Fruit fly (Drosophila melanogaster) whole organism, prepupa: Measurements from ENCODE around the gene CG3301.
A peak's percentile ranks its signal among the peaks of the same experiment; 100 is the strongest.

ENCODE experiments used
- Blimp-1 ChIP-seq: fragments of 200-800 bp; sonication (Bioruptor generic); optimal IDR thresholded peaks from 3 replicates; lab custom pipeline; 2017; ENCODE audit warnings: missing biosample characterization, missing genetic modification characterization, mild to moderate bottlenecking, moderate library complexity, missing genetic modification reagents
- CG10631 ChIP-seq: fragments of 200-800 bp; sonication (Bioruptor generic); optimal IDR thresholded peaks from 2 replicates; lab custom pipeline; 2016; ENCODE audit warnings: missing biosample characterization, missing genetic modification characterization
- CG10669 ChIP-seq: fragments of 200-800 bp; sonication (Bioruptor generic); optimal IDR thresholded peaks from 3 replicates; lab custom pipeline; 2018; ENCODE audit warnings: missing biosample characterization, mild to moderate bottlenecking, missing genetic modification characterization, moderate library complexity
- CG11294 ChIP-seq: fragments of 200-800 bp; sonication (Bioruptor generic); IDR thresholded peaks from 2 replicates; pipeline ENCODE4 v1.3.6; 2022; ENCODE audit warnings: missing biosample characterization, missing genetic modification characterization
- CG15336 ChIP-seq: fragments of 200-800 bp; sonication (Bioruptor generic); IDR thresholded peaks from 2 replicates; pipeline ENCODE4 v1.3.6; 2022; ENCODE audit warnings: missing biosample characterization, missing genetic modification characterization
- CG16779 ChIP-seq: fragments of 200-800 bp; sonication (Bioruptor generic); optimal IDR thresholded peaks from 3 replicates; lab custom pipeline; 2017; ENCODE audit warnings: missing biosample characterization, mild to moderate bottlenecking, missing genetic modification characterization
- CG3032 ChIP-seq: fragments of 200-800 bp; optimal IDR thresholded peaks from 2 replicates; lab custom pipeline; 2019; ENCODE audit warnings: missing biosample characterization, mild to moderate bottlenecking, missing genetic modification characterization, moderate library complexity
- CG32006 ChIP-seq: fragments of 200-800 bp; sonication (Bioruptor generic); optimal IDR thresholded peaks from 3 replicates; lab custom pipeline; 2017; ENCODE audit warnings: missing biosample characterization, mild to moderate bottlenecking, missing genetic modification characterization
- CG34406 ChIP-seq: fragments of 200-800 bp; sonication (Bioruptor generic); optimal IDR thresholded peaks from 3 replicates; lab custom pipeline; 2016; ENCODE audit warnings: missing biosample characterization, missing genetic modification characterization
- CG4318 ChIP-seq: fragments of 200-800 bp; sonication (Bioruptor generic); optimal IDR thresholded peaks from 3 replicates; lab custom pipeline; 2017; ENCODE audit warnings: missing biosample characterization, mild to moderate bottlenecking, missing genetic modification characterization
- CG6163 ChIP-seq: fragments of 200-800 bp; sonication (Bioruptor generic); IDR thresholded peaks from 3 replicates; pipeline ENCODE4 v1.3.6; 2022; ENCODE audit warnings: missing biosample characterization, missing genetic modification characterization
- CG6276 ChIP-seq: fragments of 200-800 bp; sonication (Bioruptor generic); optimal IDR thresholded peaks from 2 replicates; lab custom pipeline; 2017; ENCODE audit warnings: missing biosample characterization, mild to moderate bottlenecking, missing genetic modification characterization
- CG6854 ChIP-seq: fragments of 200-800 bp; sonication (Bioruptor generic); optimal IDR thresholded peaks from 2 replicates; lab custom pipeline; 2017; ENCODE audit warnings: missing biosample characterization, mild to moderate bottlenecking, missing genetic modification characterization
- CG7368 ChIP-seq: fragments of 200-800 bp; sonication (Bioruptor generic); optimal IDR thresholded peaks from 3 replicates; lab custom pipeline; 2016; ENCODE audit warnings: missing biosample characterization, missing genetic modification characterization
- CG8119 ChIP-seq: fragments of 200-800 bp; sonication (Bioruptor generic); IDR thresholded peaks from 3 replicates; pipeline ENCODE4 v1.3.6; 2022; ENCODE audit warnings: missing biosample characterization, missing genetic modification characterization
- CG8319 ChIP-seq: fragments of 200-800 bp; sonication (Bioruptor generic); optimal IDR thresholded peaks from 3 replicates; lab custom pipeline; 2016; ENCODE audit warnings: missing biosample characterization, missing genetic modification characterization
- CG8632 ChIP-seq: fragments of 200-800 bp; sonication (Bioruptor generic); optimal IDR thresholded peaks from 3 replicates; lab custom pipeline; 2016; ENCODE audit warnings: missing biosample characterization, missing genetic modification characterization
- Eip75B ChIP-seq: fragments of 200-800 bp; sonication (Bioruptor generic); optimal IDR thresholded peaks from 3 replicates; lab custom pipeline; 2016; ENCODE audit warnings: missing biosample characterization, missing genetic modification characterization
- Eip78C ChIP-seq: fragments of 200-800 bp; sonication (Bioruptor generic); peaks from one replicate; lab custom pipeline; 2016; ENCODE audit warnings: missing biosample characterization, missing genetic modification characterization
- Eip93F ChIP-seq: fragments of 200-800 bp; sonication (Bioruptor generic); optimal IDR thresholded peaks from 2 replicates; lab custom pipeline; 2016; ENCODE audit warnings: missing biosample characterization, mild to moderate bottlenecking, missing genetic modification characterization
- Ets21C ChIP-seq: fragments of 200-800 bp; sonication (Bioruptor generic); optimal IDR thresholded peaks from 3 replicates; lab custom pipeline; 2016; ENCODE audit warnings: missing biosample characterization, missing genetic modification characterization
- Ets96B ChIP-seq: fragments of 200-800 bp; optimal IDR thresholded peaks from 2 replicates; lab custom pipeline; 2019; ENCODE audit warnings: missing biosample characterization, mild to moderate bottlenecking, missing genetic modification characterization, moderate library complexity
- Gug ChIP-seq: fragments of 200-800 bp; sonication (Bioruptor generic); IDR thresholded peaks from 2 replicates; pipeline ENCODE4 v1.3.6; 2022; ENCODE audit warnings: missing biosample characterization, missing genetic modification characterization
- Hr38 ChIP-seq: sonication (Bioruptor generic); optimal IDR thresholded peaks from 2 replicates; lab custom pipeline; 2016; ENCODE audit warnings: missing biosample characterization, missing genetic modification characterization
- Hr39 ChIP-seq: fragments of 200-800 bp; sonication (Bioruptor generic); optimal IDR thresholded peaks from 2 replicates; lab custom pipeline; 2016; ENCODE audit warnings: missing biosample characterization, missing genetic modification characterization
- Hr4 ChIP-seq: fragments of 200-800 bp; sonication (Bioruptor generic); optimal IDR thresholded peaks from 3 replicates; lab custom pipeline; 2016; ENCODE audit warnings: missing biosample characterization, missing genetic modification characterization
- Lpt ChIP-seq: fragments of 200-800 bp; sonication (Bioruptor generic); optimal IDR thresholded peaks from 3 replicates; lab custom pipeline; 2016; ENCODE audit warnings: missing biosample characterization, missing genetic modification characterization
- Met ChIP-seq: fragments of 200-800 bp; sonication (Bioruptor generic); optimal IDR thresholded peaks from 3 replicates; lab custom pipeline; 2016; ENCODE audit warnings: missing biosample characterization, missing genetic modification characterization
- Smox ChIP-seq: fragments of 200-800 bp; sonication (Bioruptor generic); optimal IDR thresholded peaks from 3 replicates; lab custom pipeline; 2016; ENCODE audit warnings: missing biosample characterization, missing genetic modification characterization
- Sox15 ChIP-seq: fragments of 200-800 bp; sonication (Bioruptor generic); optimal IDR thresholded peaks from 3 replicates; lab custom pipeline; 2016; ENCODE audit warnings: missing biosample characterization, missing genetic modification characterization
- acj6 ChIP-seq: fragments of 200-800 bp; sonication (Bioruptor generic); optimal IDR thresholded peaks from 3 replicates; lab custom pipeline; 2016; ENCODE audit warnings: missing biosample characterization, missing genetic modification characterization
- cyc ChIP-seq: fragments of 200-800 bp; sonication (Bioruptor generic); optimal IDR thresholded peaks from 3 replicates; lab custom pipeline; 2016; ENCODE audit warnings: missing biosample characterization, missing genetic modification characterization
- dac ChIP-seq: fragments of 200-800 bp; sonication (Bioruptor generic); optimal IDR thresholded peaks from 2 replicates; lab custom pipeline; 2017; ENCODE audit warnings: missing biosample characterization, mild to moderate bottlenecking, missing genetic modification characterization
- dsx ChIP-seq: fragments of 200-800 bp; optimal IDR thresholded peaks from 3 replicates; lab custom pipeline; 2019; ENCODE audit warnings: missing biosample characterization, mild to moderate bottlenecking, missing genetic modification characterization, moderate library complexity; ENCODE audit not compliant: poor library complexity, severe bottlenecking
- eg ChIP-seq: fragments of 200-800 bp; sonication (Bioruptor generic); IDR thresholded peaks from 3 replicates; pipeline ENCODE4 v1.3.6; 2022; ENCODE audit warnings: missing biosample characterization, missing genetic modification characterization
- fd85E ChIP-seq: fragments of 200-800 bp; sonication (Bioruptor generic); optimal IDR thresholded peaks from 3 replicates; lab custom pipeline; 2016; ENCODE audit warnings: missing biosample characterization, missing genetic modification characterization
- fkh ChIP-seq: fragments of 200-800 bp; sonication (Bioruptor generic); optimal IDR thresholded peaks from 3 replicates; lab custom pipeline; 2017; ENCODE audit warnings: missing biosample characterization, mild to moderate bottlenecking, missing genetic modification characterization, moderate library complexity
- lz ChIP-seq: fragments of 200-800 bp; sonication (Bioruptor generic); optimal IDR thresholded peaks from 3 replicates; lab custom pipeline; 2016; ENCODE audit warnings: missing biosample characterization, missing genetic modification characterization
- salr ChIP-seq, 2 experiments: fragments of 200-800 bp; sonication (Bioruptor generic); optimal IDR thresholded peaks; 3 replicates each; lab custom pipeline; 2016 to 2018; ENCODE audit warnings: missing biosample characterization in 2 of 2, missing genetic modification characterization in 2 of 2, mild to moderate bottlenecking in 1 of 2
- spab ChIP-seq: fragments of 200-800 bp; sonication (Bioruptor generic); optimal IDR thresholded peaks from 2 replicates; lab custom pipeline; 2017; ENCODE audit warnings: missing biosample characterization, mild to moderate bottlenecking, missing genetic modification characterization, missing genetic modification reagents
- ss ChIP-seq, 2 experiments: fragments of 200-800 bp; sonication (Bioruptor generic); optimal IDR thresholded peaks; 2 replicates in 1 of 2; 3 replicates in 1 of 2; lab custom pipeline; 2017 to 2018; ENCODE audit warnings: mild to moderate bottlenecking in 2 of 2, missing biosample characterization in 2 of 2, missing genetic modification characterization in 2 of 2, moderate library complexity in 1 of 2
- svp ChIP-seq: fragments of 200-800 bp; sonication (Bioruptor generic); peaks from one replicate; lab custom pipeline; 2016; ENCODE audit warnings: missing biosample characterization, missing genetic modification characterization
- vri ChIP-seq: fragments of 200-800 bp; sonication (Bioruptor generic); optimal IDR thresholded peaks from 3 replicates; lab custom pipeline; 2016; ENCODE audit warnings: missing biosample characterization, mild to moderate bottlenecking, missing genetic modification characterization

The CG3301 gene

dm6 chr3R:21263177-21263576 is 12.9 kb downstream of the CG3301 start (continued):
- TF ChIP-seq CG11294 (0 out of 2 replicates have a peak, but pooled peaks have one; percentile 12), Lpt (no peak), Hr38 (GFP tag; lab: Kevin White, UChicago) (no peak), Hr4 (GFP tag; lab: Kevin White, UChicago) (no peak), Hr39 (GFP tag; lab: Kevin White, UChicago) (no peak), dsx (no peak), Eip75B (no peak), CG34406 (GFP tag; lab: Kevin White, UChicago) (peak; percentile 33), CG8632 (GFP tag; lab: Kevin White, UChicago) (peak; percentile 2), cyc (GFP tag; lab: Kevin White, UChicago) (no peak), Eip93F (GFP tag; lab: Kevin White, UChicago) (no peak), Sox15 (GFP tag; lab: Kevin White, UChicago) (no peak), Met (GFP tag; lab: Kevin White, UChicago) (no peak), CG6163 (GFP tag; lab: Robert Waterston, UW) (0 out of 3 replicates have a peak, but pooled peaks have one; percentile 19), Ets21C (GFP tag; lab: Kevin White, UChicago) (no peak)

dm6 chr3R:21260795-21261194 is 15.3 kb downstream of the CG3301 start:
- TF ChIP-seq CG8319 (GFP tag; lab: Kevin White, UChicago): no peak
- no peak for TF ChIP-seq vri (GFP tag; lab: Kevin White, UChicago)
- TF ChIP-seq svp (GFP tag; lab: Kevin White, UChicago): no peak
- no peak for TF ChIP-seq spab (GFP tag; lab: Kevin White, UChicago)
- TF ChIP-seq ss (GFP tag; optimal IDR thresholded peaks at IDR 0.05; lab: Kevin White, UChicago): no peak
- no peak for TF ChIP-seq Smox (GFP tag; lab: Kevin White, UChicago)
- no peak for TF ChIP-seq CG10631
- TF ChIP-seq Eip78C: no peak
- no peak for TF ChIP-seq salr (GFP tag; optimal IDR thresholded peaks at IDR 0.05; lab: Kevin White, UChicago)
- TF ChIP-seq Sox15 (GFP tag; lab: Kevin White, UChicago): no peak

- TF ChIP-seq CG8119 (GFP tag; lab: Robert Waterston, UW) (peak; percentile 23; the same call in 1 of the 3 replicates), CG11294 (no peak), Eip78C (peak; percentile 58), Ets21C (GFP tag; lab: Kevin White, UChicago) (no peak), CG15336 (peak; percentile 39; the same call in 1 of the 2 replicates), CG32006 (GFP tag; lab: Kevin White, UChicago) (peak; percentile 25), CG6276 (GFP tag; lab: Kevin White, UChicago) (peak; percentile 7), Lpt (peak; percentile 18), CG3032 (tag; lab: Kevin White, UChicago) (no peak), CG4318 (GFP tag; lab: Kevin White, UChicago) (no peak), vri (GFP tag; lab: Kevin White, UChicago) (no peak), eg (GFP tag; lab: Robert Waterston, UW) (0 out of 3 replicates have a peak, but pooled peaks have one; percentile 46)
Observed at dm6 chr3R:21254296-21254695, 21.8 kb downstream of the CG3301 start.

dm6 chr3R:21252478-21252877 is 23.6 kb downstream of the CG3301 start:
- TF ChIP-seq CG16779 (tag; lab: Kevin White, UChicago): no peak
- TF ChIP-seq Gug (GFP tag; lab: Robert Waterston, UW): no peak
- TF ChIP-seq Ets96B (tag; lab: Kevin White, UChicago): no peak

- peak; percentile 9; the same call in 1 of the 2 replicates for TF ChIP-seq CG11294
- TF ChIP-seq vri (GFP tag; lab: Kevin White, UChicago): peak; percentile 93
- no peak for TF ChIP-seq Blimp-1 (GFP tag; lab: Kevin White, UChicago)
- TF ChIP-seq Ets21C (GFP tag; lab: Kevin White, UChicago): no peak
- peak; percentile 15 for TF ChIP-seq fkh (GFP tag; lab: Kevin White, UChicago)
- TF ChIP-seq CG6854 (GFP tag; lab: Kevin White, UChicago): no peak
- TF ChIP-seq CG10669 (GFP tag; lab: Kevin White, UChicago): no peak
- TF ChIP-seq lz: no peak
- no peak for TF ChIP-seq CG4318 (GFP tag; lab: Kevin White, UChicago)
- no peak for TF ChIP-seq CG7368 (GFP tag; lab: Kevin White, UChicago)
- TF ChIP-seq CG8319 (GFP tag; lab: Kevin White, UChicago): no peak
- no peak for TF ChIP-seq Ets96B (tag; lab: Kevin White, UChicago)
- TF ChIP-seq salr (GFP tag; optimal IDR thresholded peaks at IDR 0.05; lab: Kevin White, UChicago): no peak
- no peak for TF ChIP-seq fd85E (GFP tag; lab: Kevin White, UChicago)
- no peak for TF ChIP-seq acj6 (GFP tag; lab: Kevin White, UChicago)
- TF ChIP-seq Hr39 (GFP tag; lab: Kevin White, UChicago): no peak
- no peak for TF ChIP-seq CG15336
- 0 out of 3 replicates have a peak, but pooled peaks have one; percentile 37 for TF ChIP-seq eg (GFP tag; lab: Robert Waterston, UW)
- TF ChIP-seq dac: no peak
Observed at dm6 chr3R:21246492-21247061, 29.5 kb downstream of the CG3301 start, which contains the start of gene ETHR. ETHR (plus strand) TSS chr3R:21247011.
